Worm (Caenorhabditis elegans) whole organism, L4/young adult: ENCODE data around the gene R06F6.8.

Experiments
- W03F9.2 ChIP-seq: fragments of 150-350 bp; optimal IDR thresholded peaks from 2 replicates; lab custom pipeline; 2014; ENCODE audit warnings: missing biosample characterization, missing genetic modification characterization
- dao-5 ChIP-seq: sonication (generic microtip); optimal IDR thresholded peaks from 2 replicates; lab custom pipeline; 2016; ENCODE audit warnings: missing genotype, missing genetic modification characterization, moderate library complexity, missing compliant biosample characterization
- him-1 ChIP-seq: sonication (generic microtip); optimal IDR thresholded peaks from 2 replicates; lab custom pipeline; 2016; ENCODE audit warnings: missing genotype, missing genetic modification reagents, missing genetic modification characterization, missing compliant biosample characterization

- TF ChIP-seq W03F9.2 (tag; lab: Kevin White, UChicago) (no peak), him-1 (tag; lab: Kevin White, UChicago) (no peak), dao-5 (tag; lab: Kevin White, UChicago) (no peak)
Measured at ce11 chrII:10838550-10838949, 18.8 kb upstream of the R06F6.8 start.
